Worm (Caenorhabditis elegans) whole organism, mixed stage, embryonic: Measurements from ENCODE around the gene gck-2.

Experiments
- blmp-1 ChIP-seq: fragments of 150-350 bp; optimal IDR thresholded peaks from 2 replicates; lab custom pipeline; 2014; ENCODE audit warnings: missing biosample characterization, missing genetic modification characterization
- ceh-39 ChIP-seq: fragments of 150-350 bp; optimal IDR thresholded peaks from 2 replicates; lab custom pipeline; 2014; ENCODE audit warnings: missing biosample characterization, missing genetic modification characterization
- cnd-1 ChIP-seq: fragments of 200-800 bp; sonication (Bioruptor generic); optimal IDR thresholded peaks from 2 replicates; lab custom pipeline; 2018; ENCODE audit warnings: mild to moderate bottlenecking, missing genetic modification characterization, missing compliant biosample characterization
- drap-1 ChIP-seq: fragments of 200-800 bp; sonication (Bioruptor generic); optimal IDR thresholded peaks from 3 replicates; lab custom pipeline; 2018; ENCODE audit warnings: mild to moderate bottlenecking, missing genetic modification characterization, missing compliant biosample characterization
- elt-3 ChIP-seq: fragments of 150-350 bp; optimal IDR thresholded peaks from 2 replicates; lab custom pipeline; 2014; ENCODE audit warnings: missing biosample characterization, missing genetic modification characterization
- lsy-2 ChIP-seq: fragments of 150-350 bp; optimal IDR thresholded peaks from 2 replicates; lab custom pipeline; 2014; ENCODE audit warnings: missing biosample characterization, missing genetic modification characterization
- mep-1 ChIP-seq: fragments of 150-350 bp; optimal IDR thresholded peaks from 2 replicates; lab custom pipeline; 2017; ENCODE audit warnings: missing biosample characterization, missing genetic modification reagents, missing genetic modification characterization, inconsistent platforms
- nhr-12 ChIP-seq: fragments of 150-350 bp; optimal IDR thresholded peaks from 2 replicates; lab custom pipeline; 2014; ENCODE audit warnings: missing biosample characterization, missing genetic modification characterization
- nhr-237 ChIP-seq: fragments of 150-350 bp; optimal IDR thresholded peaks from 2 replicates; lab custom pipeline; 2014; ENCODE audit warnings: missing biosample characterization, missing genetic modification characterization
- nhr-28 ChIP-seq: fragments of 150-350 bp; optimal IDR thresholded peaks from 2 replicates; lab custom pipeline; 2014; ENCODE audit warnings: missing biosample characterization, missing genetic modification characterization
- tbx-8 ChIP-seq: fragments of 200-800 bp; sonication (Bioruptor generic); optimal IDR thresholded peaks from 2 replicates; lab custom pipeline; 2018; ENCODE audit warnings: mild to moderate bottlenecking, missing genetic modification characterization, moderate library complexity, missing compliant biosample characterization
- unc-39 ChIP-seq: fragments of 150-350 bp; optimal IDR thresholded peaks from 2 replicates; lab custom pipeline; 2014; ENCODE audit warnings: missing biosample characterization, missing genetic modification characterization
- zip-8 ChIP-seq: fragments of 150-350 bp; optimal IDR thresholded peaks from 2 replicates; lab custom pipeline; 2014; ENCODE audit warnings: missing biosample characterization, missing genetic modification characterization
- ztf-11 ChIP-seq: fragments of 150-350 bp; optimal IDR thresholded peaks from 2 replicates; lab custom pipeline; 2014; ENCODE audit warnings: missing biosample characterization, missing genetic modification characterization

DNA sequence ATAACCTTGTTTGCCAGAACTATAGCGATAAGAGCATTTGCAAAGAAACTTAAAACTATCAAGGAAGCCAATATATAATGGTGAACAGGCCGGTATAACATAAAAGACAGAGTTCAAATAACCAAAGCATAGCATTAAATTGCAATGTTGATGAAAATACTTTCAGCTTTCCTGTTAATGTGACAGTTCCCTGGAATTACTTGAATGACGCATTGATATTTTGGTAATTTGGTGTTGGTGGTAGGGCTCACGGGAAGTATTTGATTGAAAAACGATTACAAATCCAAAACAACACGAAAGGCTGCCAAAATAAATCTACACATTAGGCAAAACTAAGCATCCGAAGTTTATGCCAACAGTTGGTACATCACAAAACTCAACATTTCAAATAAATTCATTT lies 16.5 kb upstream of the gck-2 start, which contains the start of gene dmsr-16:
- TF ChIP-seq nhr-28 (tag; lab: Kevin White, UChicago) (no peak), nhr-237 (tag; lab: Kevin White, UChicago) (no peak), cnd-1 (tag; lab: Kevin White, UChicago) (no peak), lsy-2 (tag; lab: Kevin White, UChicago) (no peak), blmp-1 (no peak), elt-3 (no peak), ztf-11 (tag; lab: Kevin White, UChicago) (no peak), mep-1 (tag; lab: Kevin White, UChicago) (no peak), ceh-39 (no peak), nhr-12 (tag; lab: Kevin White, UChicago) (no peak), zip-8 (no peak), tbx-8 (GFP tag; lab: Kevin White, UChicago) (no peak), unc-39 (tag; lab: Kevin White, UChicago) (no peak), drap-1 (GFP tag; lab: Kevin White, UChicago) (no peak)
